Worm (Caenorhabditis elegans) whole organism, L3 larva: Measurements from ENCODE around the gene B0496.2.

Source experiments
- R02D3.7 ChIP-seq: fragments of 150-350 bp; optimal IDR thresholded peaks from 2 replicates; lab custom pipeline; 2014; ENCODE audit warnings: missing biosample characterization, missing genetic modification characterization
- ZK546.5 ChIP-seq: sonication (generic microtip); optimal IDR thresholded peaks from 2 replicates; lab custom pipeline; 2017; ENCODE audit warnings: missing biosample characterization, missing genetic modification characterization
- ama-1 ChIP-seq: fragments of 150-350 bp; optimal IDR thresholded peaks from 2 replicates; lab custom pipeline; 2018
- ceh-82 ChIP-seq: fragments of 150-350 bp; optimal IDR thresholded peaks from 2 replicates; lab custom pipeline; 2014; ENCODE audit warnings: missing biosample characterization, missing genetic modification characterization
- ceh-9 ChIP-seq: sonication (generic microtip); optimal IDR thresholded peaks from 2 replicates; lab custom pipeline; 2018; ENCODE audit warnings: missing biosample characterization, missing genetic modification characterization
- egl-27 ChIP-seq: sonication (generic microtip); optimal IDR thresholded peaks from 4 replicates; lab custom pipeline; 2017; ENCODE audit warnings: missing biosample characterization, missing genetic modification reagents, missing genetic modification characterization
- egl-5 ChIP-seq: fragments of 150-350 bp; optimal IDR thresholded peaks from 2 replicates; lab custom pipeline; 2017; ENCODE audit warnings: missing biosample characterization, missing genetic modification reagents, missing genetic modification characterization, inconsistent platforms
- elt-1 ChIP-seq: fragments of 150-350 bp; optimal IDR thresholded peaks from 2 replicates; lab custom pipeline; 2014; ENCODE audit warnings: missing biosample characterization, missing genetic modification characterization
- elt-2 ChIP-seq: sonication (generic microtip); optimal IDR thresholded peaks from 2 replicates; lab custom pipeline; 2016; ENCODE audit warnings: missing genetic modification reagents, mild to moderate bottlenecking, missing genetic modification characterization, missing compliant biosample characterization
- elt-3 ChIP-seq, 3 experiments: fragments of 150-350 bp in 1 of 3; sonication (generic microtip) in 2 of 3; optimal IDR thresholded peaks; 2 replicates in 2 of 3; 4 replicates in 1 of 3; lab custom pipeline; 2014 to 2017; ENCODE audit warnings: missing biosample characterization in 3 of 3, missing genetic modification characterization in 3 of 3
- eor-1 ChIP-seq, 2 experiments: fragments of 150-350 bp; optimal IDR thresholded peaks; 2 replicates each; lab custom pipeline; 2014 to 2018; ENCODE audit warnings: missing biosample characterization in 2 of 2, missing genetic modification characterization in 2 of 2
- fkh-10 ChIP-seq: sonication (generic microtip); optimal IDR thresholded peaks from 2 replicates; lab custom pipeline; 2017; ENCODE audit warnings: missing biosample characterization, missing genetic modification reagents, missing genetic modification characterization
- fos-1 ChIP-seq: fragments of 150-350 bp; optimal IDR thresholded peaks from 2 replicates; lab custom pipeline; 2014; ENCODE audit warnings: missing biosample characterization, missing genetic modification characterization
- hmg-11 ChIP-seq: sonication (generic microtip); optimal IDR thresholded peaks from 2 replicates; lab custom pipeline; 2016; ENCODE audit warnings: missing genetic modification characterization, missing compliant biosample characterization
- lin-15B ChIP-seq: fragments of 150-350 bp; optimal IDR thresholded peaks from 2 replicates; lab custom pipeline; 2014; ENCODE audit warnings: missing biosample characterization, missing genetic modification characterization
- lsy-12 ChIP-seq: sonication (generic microtip); optimal IDR thresholded peaks from 2 replicates; lab custom pipeline; 2016; ENCODE audit warnings: mild to moderate bottlenecking, missing genetic modification characterization, missing compliant biosample characterization
- mdl-1 ChIP-seq: fragments of 150-350 bp; optimal IDR thresholded peaks from 2 replicates; lab custom pipeline; 2014; ENCODE audit warnings: missing biosample characterization, missing genetic modification characterization
- mml-1 ChIP-seq: fragments of 150-350 bp; sonication (generic microtip); optimal IDR thresholded peaks from 3 replicates; lab custom pipeline; 2014; ENCODE audit warnings: missing biosample characterization, missing genetic modification characterization
- nfya-1 ChIP-seq: sonication (generic microtip); optimal IDR thresholded peaks from 2 replicates; lab custom pipeline; 2017; ENCODE audit warnings: missing genetic modification characterization, mild to moderate bottlenecking, missing compliant biosample characterization, antibody characterized with exemption, moderate library complexity; ENCODE audit not compliant: insufficient read depth
- nhr-28 ChIP-seq: fragments of 150-350 bp; optimal IDR thresholded peaks from 2 replicates; lab custom pipeline; 2014; ENCODE audit warnings: missing biosample characterization, missing genetic modification characterization
- nhr-43 ChIP-seq: sonication (generic microtip); optimal IDR thresholded peaks from 2 replicates; lab custom pipeline; 2016; ENCODE audit warnings: mild to moderate bottlenecking, missing genetic modification characterization, missing compliant biosample characterization; ENCODE audit not compliant: poor library complexity, severe bottlenecking
- nhr-76 ChIP-seq: fragments of 150-350 bp; sonication (generic microtip); optimal IDR thresholded peaks from 5 replicates; lab custom pipeline; 2014; ENCODE audit warnings: missing biosample characterization, missing genetic modification characterization
- nhr-77 ChIP-seq: fragments of 150-350 bp; optimal IDR thresholded peaks from 2 replicates; lab custom pipeline; 2014; ENCODE audit warnings: missing biosample characterization, missing genetic modification characterization
- pqm-1 ChIP-seq: fragments of 150-350 bp; optimal IDR thresholded peaks from 2 replicates; lab custom pipeline; 2017; ENCODE audit warnings: missing biosample characterization, missing genetic modification characterization, inconsistent platforms
- sea-2 ChIP-seq: fragments of 150-350 bp; sonication (generic microtip); optimal IDR thresholded peaks from 4 replicates; lab custom pipeline; 2014; ENCODE audit warnings: missing biosample characterization, missing genetic modification reagents, missing genetic modification characterization
- tbx-2 ChIP-seq: sonication (generic microtip); optimal IDR thresholded peaks from 2 replicates; lab custom pipeline; 2016; ENCODE audit warnings: mild to moderate bottlenecking, missing genetic modification characterization, missing compliant biosample characterization
- unc-62 ChIP-seq: fragments of 150-350 bp; sonication (generic microtip); optimal IDR thresholded peaks from 4 replicates; lab custom pipeline; 2014; ENCODE audit warnings: missing biosample characterization, missing genetic modification reagents, missing genetic modification characterization
- ztf-4 ChIP-seq: fragments of 150-350 bp; optimal IDR thresholded peaks from 2 replicates; lab custom pipeline; 2014; ENCODE audit warnings: missing biosample characterization, missing genetic modification characterization

The B0496.2 gene

DNA sequence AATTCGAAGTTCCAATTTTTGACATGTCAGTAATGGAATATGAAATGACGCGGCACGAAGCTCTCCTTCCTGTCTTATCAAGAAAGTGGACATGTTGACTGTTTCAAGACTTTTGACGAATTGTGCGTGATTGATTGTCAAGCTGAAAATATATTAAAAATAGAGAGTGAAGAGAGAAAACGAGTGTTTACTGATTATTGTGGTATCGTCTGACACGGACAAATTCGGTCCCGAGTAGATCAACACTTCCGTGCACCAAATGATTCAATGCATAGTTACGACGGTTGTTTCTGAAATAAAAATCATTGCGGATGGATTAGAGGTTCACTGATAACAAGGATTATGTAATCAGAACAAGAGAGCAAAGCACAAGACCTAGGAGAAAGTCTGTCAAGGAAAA, 19.5 kb downstream of the B0496.2 start:
- TF ChIP-seq nhr-77: no peak
- TF ChIP-seq elt-2: peak; percentile 62
- peak; percentile 36 for TF ChIP-seq pqm-1
- TF ChIP-seq sea-2: no peak

ce11 chrIV:7468638-7469037, 21.0 kb downstream of the B0496.2 start:
- TF ChIP-seq elt-2 (peak; percentile 42), ama-1 (no peak)

ce11 chrIV:7469782-7470413, 22.2 kb downstream of the B0496.2 start, which contains the start of gene F55G1.7:
F55G1.7 (minus strand) TSS chrIV:7469832.
- TF ChIP-seq lin-15B (tag; lab: Kevin White, UChicago) (no peak), elt-3 (tag; optimal IDR thresholded peaks at IDR 0.05; lab: Kevin White, UChicago) (peak in 1 of 3 experiments; percentile 19), nhr-43 (tag; lab: Kevin White, UChicago) (peak; percentile 37)

- TF ChIP-seq nhr-28 (tag; lab: Kevin White, UChicago) (no peak), nfya-1 (tag; lab: Kevin White, UChicago) (no peak), unc-62 (GFP tag; lab: Kevin White, UChicago) (no peak)
Observed at ce11 chrIV:7473159-7473649, 25.5 kb downstream of the B0496.2 start, which contains the start of the genes plk-3 and F55G1.6. plk-3 (minus strand) TSS chrIV:7473209. F55G1.6 (plus strand) TSS chrIV:7473517.

DNA sequence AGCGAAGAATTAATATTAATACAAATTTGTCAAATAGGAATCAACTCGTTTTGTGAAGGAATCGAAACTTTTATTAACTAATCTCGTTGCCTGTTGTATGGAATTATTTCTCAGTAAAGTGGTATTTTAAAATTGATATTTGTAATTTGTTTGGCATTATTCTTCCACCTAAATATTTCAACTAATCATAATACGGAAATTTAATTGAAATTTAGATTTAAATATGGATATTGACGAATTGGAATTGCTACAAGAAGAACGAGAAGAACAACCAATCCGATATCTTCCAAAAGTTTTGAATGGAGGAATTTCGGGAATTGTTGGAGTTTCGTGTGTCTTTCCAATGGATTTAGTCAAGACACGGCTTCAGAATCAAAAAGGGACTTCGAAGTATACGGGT, 27.2 kb downstream of the B0496.2 start, which contains the start of gene slc-25A18.2:
Gene slc-25A18.2 (plus strand): TSS at position 216 of the 400 bp plus-strand sequence.
- TF ChIP-seq egl-27 (tag; lab: Kevin White, UChicago) (no peak), fos-1 (tag; lab: Kevin White, UChicago) (no peak)

ce11 chrIV:7477197-7477596, 29.5 kb downstream of the B0496.2 start, which contains the start of gene pycr-4:
pycr-4 (minus strand) TSS chrIV:7477297.
- no peak for TF ChIP-seq R02D3.7 (tag; lab: Kevin White, UChicago)
- no peak for TF ChIP-seq fos-1 (tag; lab: Kevin White, UChicago)
- TF ChIP-seq unc-62 (GFP tag; lab: Kevin White, UChicago): no peak
- no peak for TF ChIP-seq mdl-1 (tag; lab: Kevin White, UChicago)
- TF ChIP-seq eor-1 (tag; optimal IDR thresholded peaks at IDR 0.05; lab: Kevin White, UChicago): no peak
- no peak for TF ChIP-seq ztf-4 (tag; lab: Kevin White, UChicago)
- TF ChIP-seq egl-5 (tag; lab: Kevin White, UChicago): no peak
- TF ChIP-seq lsy-12 (tag; lab: Kevin White, UChicago): no peak
- no peak for TF ChIP-seq egl-27 (tag; lab: Kevin White, UChicago)
- TF ChIP-seq ceh-82 (tag; lab: Kevin White, UChicago): no peak
- no peak for TF ChIP-seq hmg-11 (tag; lab: Kevin White, UChicago)
- TF ChIP-seq elt-1: no peak
- TF ChIP-seq lin-15B (tag; lab: Kevin White, UChicago): no peak
- TF ChIP-seq ceh-9 (tag; lab: Kevin White, UChicago): no peak
- no peak for TF ChIP-seq ZK546.5 (tag; lab: Kevin White, UChicago)

- TF ChIP-seq elt-1 (no peak), R02D3.7 (tag; lab: Kevin White, UChicago) (no peak), nhr-77 (no peak), mml-1 (tag; lab: Kevin White, UChicago) (no peak), sea-2 (no peak), nhr-76 (tag; lab: Kevin White, UChicago) (no peak), ZK546.5 (tag; lab: Kevin White, UChicago) (no peak), fkh-10 (GFP tag; lab: Kevin White, UChicago) (no peak), egl-5 (tag; lab: Kevin White, UChicago) (no peak), tbx-2 (tag; lab: Kevin White, UChicago) (no peak)
Observed at ce11 chrIV:7477697-7478096, 30.0 kb downstream of the B0496.2 start.
